Worm (Caenorhabditis elegans): ENCODE results near the gene C11E4.8.

Gene C11E4.8

ce11 chrX:9642775-9643461 lies 22.7 kb downstream of the C11E4.8 start (continued):
- TF ChIP-seq nhr-76 (tag; optimal IDR thresholded peaks at IDR 0.05) = no peak
- TF ChIP-seq elt-3 (tag; optimal IDR thresholded peaks at IDR 0.05) = peak in 2 of 6 experiments; percentile 18 to 20
- peak; percentile 19 for TF ChIP-seq pax-3 (tag; optimal IDR thresholded peaks at IDR 0.05)
- peak; percentile 99 for TF ChIP-seq blmp-1 (tag; optimal IDR thresholded peaks at IDR 0.05)
- peak; percentile 71 for TF ChIP-seq grh-1 (GFP tag; IDR thresholded peaks at IDR 0.05)
- no peak for TF ChIP-seq pag-3 (tag; optimal IDR thresholded peaks at IDR 0.05; ENCODE audit: borderline replicate concordance, insufficient read depth)
- TF ChIP-seq ztf-11 (tag; optimal IDR thresholded peaks at IDR 0.05) = no peak
- no peak for TF ChIP-seq alr-1 (tag; optimal IDR thresholded peaks at IDR 0.05; ENCODE audit: borderline replicate concordance)
- peak; percentile 76 for TF ChIP-seq nhr-20 (tag; optimal IDR thresholded peaks at IDR 0.05)
- no peak for TF ChIP-seq fkh-10 (GFP tag; optimal IDR thresholded peaks at IDR 0.05)
- no peak for TF ChIP-seq unc-130 (tag; optimal IDR thresholded peaks at IDR 0.05)
- TF ChIP-seq F16B12.6 (tag; optimal IDR thresholded peaks at IDR 0.05) = no peak

DNA sequence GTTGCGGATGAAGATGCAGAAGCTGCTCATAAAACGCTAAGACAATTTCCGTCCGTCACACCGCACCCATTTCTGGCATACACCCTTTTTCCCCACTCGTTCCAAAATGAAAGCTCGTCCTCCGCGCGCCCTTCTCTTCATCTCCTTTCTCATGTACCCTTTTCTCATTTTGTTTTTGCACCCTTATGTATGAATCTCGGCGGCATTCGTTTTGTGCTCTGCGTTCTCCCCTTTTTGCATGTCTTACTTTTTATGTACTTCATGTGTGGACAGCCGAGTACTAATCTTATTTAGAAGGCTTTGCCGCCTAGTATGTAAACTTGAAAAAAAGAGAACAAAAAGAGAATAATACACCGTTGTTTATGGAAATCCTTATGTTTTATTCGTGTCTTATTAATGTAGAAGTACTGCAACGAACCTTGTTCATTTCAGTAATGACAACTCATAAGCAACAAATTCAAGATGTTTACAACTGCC lies 27.9 kb downstream of the C11E4.8 start, which contains the start of gene F34H10.4:
TSS of gene F34H10.4 (plus strand) at position 427 of the 477 bp plus-strand sequence.
- TF ChIP-seq lin-14 (GFP tag; optimal IDR thresholded peaks at IDR 0.05) (peak; percentile 51), pag-3 (tag; optimal IDR thresholded peaks at IDR 0.05; ENCODE audit: borderline replicate concordance, insufficient read depth) (no peak), ceh-63 (GFP tag; optimal IDR thresholded peaks at IDR 0.05) (no peak), nhr-90 (tag; optimal IDR thresholded peaks at IDR 0.05; ENCODE audit: poor library complexity) (no peak), ces-1 (GFP tag; optimal IDR thresholded peaks at IDR 0.05) (peak; percentile 26), hlh-4 (tag; optimal IDR thresholded peaks at IDR 0.05) (no peak), unc-30 (tag; optimal IDR thresholded peaks at IDR 0.05) (no peak), vab-15 (tag; optimal IDR thresholded peaks at IDR 0.05) (no peak), fkh-8 (tag; optimal IDR thresholded peaks at IDR 0.05) (no peak), unc-130 (tag; optimal IDR thresholded peaks at IDR 0.05) (no peak), ceh-8 (GFP tag; optimal IDR thresholded peaks at IDR 0.05) (no peak), xbp-1 (tag; optimal IDR thresholded peaks at IDR 0.05) (no peak), jun-1 (tag; optimal IDR thresholded peaks at IDR 0.05) (no peak), lin-15B (tag; optimal IDR thresholded peaks at IDR 0.05) (no peak), ceh-88 (GFP tag; IDR thresholded peaks at IDR 0.05) (no peak), lin-13 (GFP tag; optimal IDR thresholded peaks at IDR 0.05) (no peak), hpl-2 (GFP tag; optimal IDR thresholded peaks at IDR 0.05) (no peak), nhr-12 (tag; optimal IDR thresholded peaks at IDR 0.05) (no peak), mab-9 (GFP tag; IDR thresholded peaks at IDR 0.05) (no peak), nhr-84 (tag; optimal IDR thresholded peaks at IDR 0.05) (no peak), nhr-77 (tag; optimal IDR thresholded peaks at IDR 0.05) (no peak), lir-3 (tag; optimal IDR thresholded peaks at IDR 0.05; ENCODE audit: poor library complexity) (no peak), tbx-2 (tag; optimal IDR thresholded peaks at IDR 0.05) (no peak), zip-4 (GFP tag; optimal IDR thresholded peaks at IDR 0.05) (no peak), efl-1 (optimal IDR thresholded peaks at IDR 0.05) (no peak), efl-1 (GFP tag; optimal IDR thresholded peaks at IDR 0.05 in 1 of 2) (peak in 1 of 2 experiments; percentile 60), lsy-2 (tag; optimal IDR thresholded peaks at IDR 0.05) (no peak), fkh-10 (GFP tag; optimal IDR thresholded peaks at IDR 0.05) (peak; percentile 70), mef-2 (tag; optimal IDR thresholded peaks at IDR 0.05) (no peak)

DNA sequence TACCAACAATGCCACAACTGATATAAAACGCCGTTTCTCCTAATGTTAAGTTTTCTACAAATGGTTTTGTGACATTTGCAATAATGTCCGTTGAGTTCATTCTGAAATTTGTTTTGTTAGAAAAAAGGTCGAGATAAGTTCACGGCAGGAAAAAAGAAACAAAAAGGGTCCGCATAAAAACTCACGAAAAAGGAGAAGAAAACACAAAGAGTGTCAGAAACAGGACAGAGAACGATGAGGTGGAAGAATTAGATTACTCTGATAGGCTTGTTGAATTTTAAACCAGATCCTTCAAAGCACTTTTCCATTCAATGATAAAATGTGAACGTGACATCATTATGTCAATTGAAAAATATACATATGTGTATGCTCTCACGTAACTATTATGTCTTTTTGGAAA lies 32.8 kb downstream of the C11E4.8 start, which contains the start of gene aex-2:
TSS of gene aex-2 (minus strand) at position 101 of the 400 bp plus-strand sequence.
- no peak for TF ChIP-seq lin-35 (GFP tag; optimal IDR thresholded peaks at IDR 0.05)
- no peak for TF ChIP-seq pag-3 (tag; optimal IDR thresholded peaks at IDR 0.05; ENCODE audit: borderline replicate concordance, insufficient read depth)
- no peak for TF ChIP-seq ztf-4 (tag; optimal IDR thresholded peaks at IDR 0.05)
- TF ChIP-seq pqm-1 (tag; optimal IDR thresholded peaks at IDR 0.05) = no peak
- no peak for TF ChIP-seq blmp-1 (tag; optimal IDR thresholded peaks at IDR 0.05)
- TF ChIP-seq unc-86 (tag; optimal IDR thresholded peaks at IDR 0.05) = no peak
- no peak for TF ChIP-seq tlp-1 (tag; optimal IDR thresholded peaks at IDR 0.05)
- TF ChIP-seq C16A3.4 (tag; optimal IDR thresholded peaks at IDR 0.05) = no peak
- TF ChIP-seq lin-14 (GFP tag; optimal IDR thresholded peaks at IDR 0.05) = no peak
- no peak for TF ChIP-seq unc-30 (tag; optimal IDR thresholded peaks at IDR 0.05)
- no peak for TF ChIP-seq sup-37 (GFP tag; optimal IDR thresholded peaks at IDR 0.05)
- TF ChIP-seq aly-2 (tag; optimal IDR thresholded peaks at IDR 0.05) = no peak
- TF ChIP-seq unc-62 (GFP tag; optimal IDR thresholded peaks at IDR 0.05) = no peak
